Worm (Caenorhabditis elegans): Measurements from ENCODE around the gene K04G11.3.

The K04G11.3 gene

ce11 chrX:14297209-14297608 is 50.3 kb downstream of the K04G11.3 start (continued):
- peak in 1 of 2 experiments; percentile 72 for TF ChIP-seq mdl-1 (tag; optimal IDR thresholded peaks at IDR 0.05)
- no peak for TF ChIP-seq hpl-2 (GFP tag; optimal IDR thresholded peaks at IDR 0.05)
- TF ChIP-seq fos-1 (tag; optimal IDR thresholded peaks at IDR 0.05), result peak; percentile 56
- peak; percentile 16 for TF ChIP-seq C04F5.9 (tag; optimal IDR thresholded peaks at IDR 0.05)
- peak; percentile 74 for TF ChIP-seq C16A3.4 (tag; optimal IDR thresholded peaks at IDR 0.05)
- TF ChIP-seq nhr-77 (tag; optimal IDR thresholded peaks at IDR 0.05), result peak; percentile 45
- TF ChIP-seq snu-23 (GFP tag; optimal IDR thresholded peaks at IDR 0.05), result peak; percentile 87
- TF ChIP-seq unc-30 (tag; optimal IDR thresholded peaks at IDR 0.05), result no peak
- TF ChIP-seq elt-3 (tag; optimal IDR thresholded peaks at IDR 0.05), result no peak
- peak; percentile 41 for TF ChIP-seq isw-1 (GFP tag; IDR thresholded peaks at IDR 0.05)
- peak; percentile 30 to 43 (median 32) for TF ChIP-seq dpl-1 (GFP tag; optimal IDR thresholded peaks at IDR 0.05)

ce11 chrX:14296559-14296958 is 50.9 kb downstream of the K04G11.3 start, which contains the start of gene madd-3:
TSS of gene madd-3 (minus strand) at chrX:14296659.
- TF ChIP-seq aha-1 (tag; optimal IDR thresholded peaks at IDR 0.05) (no peak), hlh-17 (GFP tag; optimal IDR thresholded peaks at IDR 0.05; ENCODE audit: borderline replicate concordance) (no peak), jun-1 (tag; optimal IDR thresholded peaks at IDR 0.05) (no peak), mab-9 (GFP tag; IDR thresholded peaks at IDR 0.05) (no peak), pqm-1 (tag; optimal IDR thresholded peaks at IDR 0.05) (no peak), lin-14 (GFP tag; optimal IDR thresholded peaks at IDR 0.05) (no peak), swsn-7 (tag; optimal IDR thresholded peaks at IDR 0.05) (no peak), ama-1 (optimal IDR thresholded peaks at IDR 0.05) (no peak), nhr-85 (tag) (no peak), nhr-76 (tag; optimal IDR thresholded peaks at IDR 0.05) (no peak), unc-86 (tag; optimal IDR thresholded peaks at IDR 0.05) (no peak), snu-23 (GFP tag; optimal IDR thresholded peaks at IDR 0.05) (no peak)
